Fruit fly (Drosophila melanogaster) S2 (cell line): Measurements from ENCODE around the gene CG14417.

Experiments
- CG8478 ChIP-seq: fragments of >200 bp; optimal IDR thresholded peaks from 2 replicates; lab custom pipeline; 2018
- CTCF ChIP-seq, 2 experiments: fragments of >200 bp; optimal IDR thresholded peaks; 2 replicates each; lab custom pipeline; 2018

DNA sequence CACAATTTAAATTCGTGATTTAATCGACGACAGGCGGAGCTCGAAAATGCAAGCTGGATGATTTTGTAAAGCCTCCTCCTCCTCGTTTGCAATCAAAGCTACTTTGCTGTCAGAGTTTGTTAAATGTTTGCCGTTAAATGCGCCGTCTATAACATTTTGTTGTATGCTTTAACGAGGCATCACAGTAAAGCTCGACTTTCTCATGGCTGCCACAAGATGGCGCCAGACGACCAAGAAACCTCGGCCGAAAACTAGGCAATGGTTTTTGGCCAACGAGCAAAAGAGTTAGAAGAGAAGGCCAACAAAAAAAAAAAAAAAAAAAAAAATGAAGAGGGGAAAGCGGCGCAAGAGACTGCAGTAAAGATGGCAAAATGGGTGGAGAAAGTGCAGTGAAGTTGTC is 6.9 kb downstream of the CG14417 start:
- no peak for TF ChIP-seq CG8478 (lab: Kevin White, UChicago)
- peak; percentile 64 to 77 for TF ChIP-seq CTCF (optimal IDR thresholded peaks at IDR 0.05; lab: Kevin White, UChicago)
